Fruit fly (Drosophila melanogaster): ENCODE data around the gene CG14636.

Gene CG14636

dm6 chr3R:4236534-4236933, 21.4 kb upstream of the CG14636 start (continued):
- TF ChIP-seq Eip93F (GFP tag; optimal IDR thresholded peaks at IDR 0.05) (no peak), CG6792 (GFP tag; optimal IDR thresholded peaks at IDR 0.05) (no peak), CG8319 (GFP tag; optimal IDR thresholded peaks at IDR 0.05) (no peak), Hr38 (GFP tag; optimal IDR thresholded peaks at IDR 0.05) (no peak), salr (GFP tag; optimal IDR thresholded peaks at IDR 0.05) (no peak), CG11762 (GFP tag; optimal IDR thresholded peaks at IDR 0.05; ENCODE audit: insufficient read depth) (no peak), Blimp-1 (GFP tag; optimal IDR thresholded peaks at IDR 0.05) (no peak)

DNA sequence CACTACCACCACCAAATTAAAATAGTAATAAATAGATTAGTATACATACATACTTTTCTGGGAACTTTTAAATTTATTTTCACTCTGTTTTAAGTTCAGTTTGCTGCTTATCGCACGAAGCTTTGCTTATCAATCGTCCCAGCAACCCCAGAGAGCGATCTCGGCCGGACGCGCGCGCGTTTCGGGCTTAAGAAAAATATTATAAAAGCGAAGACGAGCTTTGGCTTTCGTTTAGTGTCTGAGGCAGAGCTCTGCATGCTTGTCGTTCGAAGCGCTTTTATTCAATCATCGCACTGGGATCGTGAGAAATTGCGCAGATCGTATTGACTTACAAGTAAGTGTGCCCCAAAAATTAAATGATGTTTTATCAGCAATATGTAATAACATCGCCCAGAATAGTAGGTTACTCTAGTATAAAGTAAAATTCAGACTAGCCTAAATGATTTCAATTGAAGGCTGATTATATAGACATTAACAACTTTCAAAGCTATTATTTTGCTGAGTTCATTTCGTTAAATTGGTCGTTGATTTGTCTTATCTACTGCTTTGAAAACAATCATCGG, 20.0 kb upstream of the CG14636 start, which contains the start of gene Gel:
TSS of gene Gel (plus strand) at position 227 of the 563 bp plus-strand sequence.
- TF ChIP-seq Eip93F (GFP tag; optimal IDR thresholded peaks at IDR 0.05), result no peak
- no peak for TF ChIP-seq Ets21C (GFP tag; optimal IDR thresholded peaks at IDR 0.05)
- no peak for TF ChIP-seq CG6276 (GFP tag; optimal IDR thresholded peaks at IDR 0.05)
- no peak for TF ChIP-seq CG6163 (GFP tag; IDR thresholded peaks at IDR 0.05)
- no peak for TF ChIP-seq Sox14 (GFP tag; optimal IDR thresholded peaks at IDR 0.05)
- no peak for TF ChIP-seq esn (GFP tag; optimal IDR thresholded peaks at IDR 0.05)
- no peak for TF ChIP-seq Ets96B (tag; optimal IDR thresholded peaks at IDR 0.05)
- TF ChIP-seq vri (GFP tag; optimal IDR thresholded peaks at IDR 0.05), result no peak
- no peak for TF ChIP-seq Sox15 (GFP tag; optimal IDR thresholded peaks at IDR 0.05)
- no peak for TF ChIP-seq salr (GFP tag; optimal IDR thresholded peaks at IDR 0.05)
- no peak for TF ChIP-seq CG8632 (GFP tag; optimal IDR thresholded peaks at IDR 0.05)
- no peak for TF ChIP-seq CG6854 (GFP tag; optimal IDR thresholded peaks at IDR 0.05)
- TF ChIP-seq Hr4 (GFP tag; optimal IDR thresholded peaks at IDR 0.05), result no peak
- TF ChIP-seq Eip78C (GFP tag), result peak; percentile 44
- TF ChIP-seq CG32006 (GFP tag; optimal IDR thresholded peaks at IDR 0.05), result no peak
- peak; percentile 90 for TF ChIP-seq svp (GFP tag)

DNA sequence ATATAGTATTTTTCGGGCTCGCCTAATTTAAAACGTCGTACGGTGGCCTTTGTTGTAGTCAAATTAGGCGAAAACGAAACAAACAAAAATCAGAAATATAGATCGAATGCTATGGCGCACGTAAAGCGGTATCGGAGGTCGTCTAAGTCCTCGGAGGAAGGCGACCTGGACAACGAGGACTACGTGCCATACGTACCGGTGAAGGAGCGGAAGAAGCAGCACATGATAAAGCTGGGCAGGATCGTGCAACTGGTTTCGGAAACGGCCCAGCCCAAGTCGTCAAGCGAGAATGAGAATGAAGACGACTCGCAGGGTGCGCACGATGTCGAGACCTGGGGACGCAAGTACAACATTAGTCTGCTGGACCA, 17.9 kb upstream of the CG14636 start, which contains the start of gene abs:
TSS of gene abs (plus strand) at position 30 of the 368 bp plus-strand sequence.
- TF ChIP-seq Hr4 (GFP tag; optimal IDR thresholded peaks at IDR 0.05) (no peak), CG32006 (GFP tag; optimal IDR thresholded peaks at IDR 0.05) (no peak)

- TF ChIP-seq CG3919 (GFP tag; optimal IDR thresholded peaks at IDR 0.05) (no peak), cyc (GFP tag; optimal IDR thresholded peaks at IDR 0.05) (no peak), CG34406 (GFP tag; optimal IDR thresholded peaks at IDR 0.05) (no peak), lz (GFP tag; optimal IDR thresholded peaks at IDR 0.05) (peak; percentile 4), fd85E (GFP tag; optimal IDR thresholded peaks at IDR 0.05) (no peak), Eip78C (GFP tag) (peak; percentile 65), CG6792 (GFP tag; optimal IDR thresholded peaks at IDR 0.05) (no peak), CG7368 (GFP tag; optimal IDR thresholded peaks at IDR 0.05) (no peak), dac (GFP tag; optimal IDR thresholded peaks at IDR 0.05) (no peak), acj6 (GFP tag; optimal IDR thresholded peaks at IDR 0.05) (no peak), Hr39 (GFP tag; optimal IDR thresholded peaks at IDR 0.05) (peak; percentile 26), eg (GFP tag; IDR thresholded peaks at IDR 0.05) (no peak), vri (GFP tag; optimal IDR thresholded peaks at IDR 0.05) (no peak), Sox102F (GFP tag; optimal IDR thresholded peaks at IDR 0.05) (no peak), Met (GFP tag; optimal IDR thresholded peaks at IDR 0.05) (no peak), CG4318 (GFP tag; optimal IDR thresholded peaks at IDR 0.05) (no peak), CG6854 (GFP tag; optimal IDR thresholded peaks at IDR 0.05) (peak; percentile 11), CG10669 (GFP tag; optimal IDR thresholded peaks at IDR 0.05) (no peak), Sox14 (GFP tag; optimal IDR thresholded peaks at IDR 0.05) (peak; percentile 18), salr (GFP tag; optimal IDR thresholded peaks at IDR 0.05) (no peak), Lpt (GFP tag; optimal IDR thresholded peaks at IDR 0.05) (no peak), svp (GFP tag) (peak; percentile 48), fd59A (GFP tag; optimal IDR thresholded peaks at IDR 0.05) (peak; percentile 16), Ets96B (tag; optimal IDR thresholded peaks at IDR 0.05) (no peak), Hr4 (GFP tag; optimal IDR thresholded peaks at IDR 0.05) (peak; percentile 2), CG31627 (GFP tag; optimal IDR thresholded peaks at IDR 0.05) (peak; percentile 28), Sox15 (GFP tag; optimal IDR thresholded peaks at IDR 0.05) (peak; percentile 36), Hr38 (GFP tag; optimal IDR thresholded peaks at IDR 0.05) (no peak), CG3032 (tag; optimal IDR thresholded peaks at IDR 0.05) (peak; percentile 15), CG11902 (GFP tag; optimal IDR thresholded peaks at IDR 0.05) (no peak), OdsH (GFP tag; optimal IDR thresholded peaks at IDR 0.05) (no peak), pdm3 (GFP tag; optimal IDR thresholded peaks at IDR 0.05) (peak; percentile 19), Blimp-1 (GFP tag; optimal IDR thresholded peaks at IDR 0.05) (no peak)
Observed at dm6 chr3R:4232139-4233017, 17.3 kb upstream of the CG14636 start, which contains the start of gene CG14641. TSS of gene CG14641 (minus strand) at chr3R:4232342.
